Worm (Caenorhabditis elegans) whole organism, L2 larva: ENCODE data around the gene C07H4.1.

Source experiments
- F13H6.1 ChIP-seq: sonication (generic microtip); optimal IDR thresholded peaks from 2 replicates; lab custom pipeline; 2016; ENCODE audit warnings: missing genetic modification characterization, missing compliant biosample characterization
- ZK546.5 ChIP-seq: sonication (generic microtip); optimal IDR thresholded peaks from 2 replicates; lab custom pipeline; 2017; ENCODE audit warnings: missing biosample characterization, missing genetic modification characterization
- alr-1 ChIP-seq: fragments of 150-350 bp; optimal IDR thresholded peaks from 2 replicates; lab custom pipeline; 2014; ENCODE audit warnings: missing biosample characterization, missing genetic modification characterization
- aly-2 ChIP-seq: fragments of 150-350 bp; optimal IDR thresholded peaks from 2 replicates; lab custom pipeline; 2014; ENCODE audit warnings: missing biosample characterization, missing genetic modification characterization
- lin-11 ChIP-seq: fragments of 150-350 bp; sonication (generic microtip); optimal IDR thresholded peaks from 2 replicates; lab custom pipeline; 2014; ENCODE audit warnings: missing biosample characterization, missing genetic modification characterization, inconsistent platforms, mixed read lengths
- mbf-1 ChIP-seq: sonication (generic microtip); optimal IDR thresholded peaks from 2 replicates; lab custom pipeline; 2017; ENCODE audit warnings: missing biosample characterization, missing genetic modification characterization
- mdl-1 ChIP-seq, 2 experiments: fragments of 150-350 bp in 1 of 2; sonication (generic microtip) in 1 of 2; optimal IDR thresholded peaks; 2 replicates each; lab custom pipeline; 2017; ENCODE audit warnings: missing biosample characterization in 2 of 2, missing genetic modification characterization in 2 of 2

- no peak for TF ChIP-seq mbf-1 (tag; lab: Kevin White, UChicago)
- no peak for TF ChIP-seq ZK546.5
- TF ChIP-seq aly-2 (tag; lab: Kevin White, UChicago): no peak
- TF ChIP-seq F13H6.1: no peak
- no peak for TF ChIP-seq mdl-1 (tag; optimal IDR thresholded peaks at IDR 0.05; lab: Kevin White, UChicago)
- TF ChIP-seq alr-1: no peak
- TF ChIP-seq lin-11 (tag; lab: Kevin White, UChicago): no peak
Observed at ce11 chrII:9053564-9053963, 39.9 kb downstream of the C07H4.1 start, which contains the start of gene T24B8.7.
